Fruit fly (Drosophila melanogaster) whole organism, prepupa: ENCODE results near the gene Spase12.
A peak's percentile ranks its signal among the peaks of the same experiment; 100 is the strongest.

Experiments used
- Blimp-1 ChIP-seq: fragments of 200-800 bp; sonication (Bioruptor generic); optimal IDR thresholded peaks from 3 replicates; lab custom pipeline; 2017; ENCODE audit warnings: missing biosample characterization, missing genetic modification characterization, mild to moderate bottlenecking, moderate library complexity, missing genetic modification reagents
- CG10631 ChIP-seq: fragments of 200-800 bp; sonication (Bioruptor generic); optimal IDR thresholded peaks from 2 replicates; lab custom pipeline; 2016; ENCODE audit warnings: missing biosample characterization, missing genetic modification characterization
- CG10669 ChIP-seq: fragments of 200-800 bp; sonication (Bioruptor generic); optimal IDR thresholded peaks from 3 replicates; lab custom pipeline; 2018; ENCODE audit warnings: missing biosample characterization, mild to moderate bottlenecking, missing genetic modification characterization, moderate library complexity
- CG11762 ChIP-seq: fragments of 200-800 bp; sonication (Bioruptor generic); optimal IDR thresholded peaks from 3 replicates; lab custom pipeline; 2016; ENCODE audit warnings: missing biosample characterization, missing genetic modification characterization; ENCODE audit not compliant: insufficient read depth
- CG11902 ChIP-seq: fragments of 200-800 bp; sonication (Bioruptor generic); optimal IDR thresholded peaks from 3 replicates; lab custom pipeline; 2016; ENCODE audit warnings: missing biosample characterization, missing genetic modification characterization
- CG16779 ChIP-seq: fragments of 200-800 bp; sonication (Bioruptor generic); optimal IDR thresholded peaks from 3 replicates; lab custom pipeline; 2017; ENCODE audit warnings: missing biosample characterization, mild to moderate bottlenecking, missing genetic modification characterization
- CG3032 ChIP-seq: fragments of 200-800 bp; optimal IDR thresholded peaks from 2 replicates; lab custom pipeline; 2019; ENCODE audit warnings: missing biosample characterization, mild to moderate bottlenecking, missing genetic modification characterization, moderate library complexity
- CG32006 ChIP-seq: fragments of 200-800 bp; sonication (Bioruptor generic); optimal IDR thresholded peaks from 3 replicates; lab custom pipeline; 2017; ENCODE audit warnings: missing biosample characterization, mild to moderate bottlenecking, missing genetic modification characterization
- CG34406 ChIP-seq: fragments of 200-800 bp; sonication (Bioruptor generic); optimal IDR thresholded peaks from 3 replicates; lab custom pipeline; 2016; ENCODE audit warnings: missing biosample characterization, missing genetic modification characterization
- CG3919 ChIP-seq: fragments of 200-800 bp; sonication (Bioruptor generic); optimal IDR thresholded peaks from 3 replicates; lab custom pipeline; 2016; ENCODE audit warnings: missing biosample characterization, missing genetic modification characterization
- CG4318 ChIP-seq: fragments of 200-800 bp; sonication (Bioruptor generic); optimal IDR thresholded peaks from 3 replicates; lab custom pipeline; 2017; ENCODE audit warnings: missing biosample characterization, mild to moderate bottlenecking, missing genetic modification characterization
- CG6163 ChIP-seq: fragments of 200-800 bp; sonication (Bioruptor generic); IDR thresholded peaks from 3 replicates; pipeline ENCODE4 v1.3.6; 2022; ENCODE audit warnings: missing biosample characterization, missing genetic modification characterization
- CG6276 ChIP-seq: fragments of 200-800 bp; sonication (Bioruptor generic); optimal IDR thresholded peaks from 2 replicates; lab custom pipeline; 2017; ENCODE audit warnings: missing biosample characterization, mild to moderate bottlenecking, missing genetic modification characterization
- CG6792 ChIP-seq: fragments of 200-800 bp; sonication (Bioruptor generic); optimal IDR thresholded peaks from 3 replicates; lab custom pipeline; 2016; ENCODE audit warnings: missing biosample characterization, missing genetic modification characterization
- CG6854 ChIP-seq: fragments of 200-800 bp; sonication (Bioruptor generic); optimal IDR thresholded peaks from 2 replicates; lab custom pipeline; 2017; ENCODE audit warnings: missing biosample characterization, mild to moderate bottlenecking, missing genetic modification characterization
- CG7368 ChIP-seq: fragments of 200-800 bp; sonication (Bioruptor generic); optimal IDR thresholded peaks from 3 replicates; lab custom pipeline; 2016; ENCODE audit warnings: missing biosample characterization, missing genetic modification characterization
- CG8119 ChIP-seq: fragments of 200-800 bp; sonication (Bioruptor generic); IDR thresholded peaks from 3 replicates; pipeline ENCODE4 v1.3.6; 2022; ENCODE audit warnings: missing biosample characterization, missing genetic modification characterization
- CG8319 ChIP-seq: fragments of 200-800 bp; sonication (Bioruptor generic); optimal IDR thresholded peaks from 3 replicates; lab custom pipeline; 2016; ENCODE audit warnings: missing biosample characterization, missing genetic modification characterization
- CG8632 ChIP-seq: fragments of 200-800 bp; sonication (Bioruptor generic); optimal IDR thresholded peaks from 3 replicates; lab custom pipeline; 2016; ENCODE audit warnings: missing biosample characterization, missing genetic modification characterization
- Eip75B ChIP-seq: fragments of 200-800 bp; sonication (Bioruptor generic); optimal IDR thresholded peaks from 3 replicates; lab custom pipeline; 2016; ENCODE audit warnings: missing biosample characterization, missing genetic modification characterization
- Eip78C ChIP-seq: fragments of 200-800 bp; sonication (Bioruptor generic); peaks from one replicate; lab custom pipeline; 2016; ENCODE audit warnings: missing biosample characterization, missing genetic modification characterization
- Ets21C ChIP-seq: fragments of 200-800 bp; sonication (Bioruptor generic); optimal IDR thresholded peaks from 3 replicates; lab custom pipeline; 2016; ENCODE audit warnings: missing biosample characterization, missing genetic modification characterization
- Ets96B ChIP-seq: fragments of 200-800 bp; optimal IDR thresholded peaks from 2 replicates; lab custom pipeline; 2019; ENCODE audit warnings: missing biosample characterization, mild to moderate bottlenecking, missing genetic modification characterization, moderate library complexity
- Gug ChIP-seq: fragments of 200-800 bp; sonication (Bioruptor generic); IDR thresholded peaks from 2 replicates; pipeline ENCODE4 v1.3.6; 2022; ENCODE audit warnings: missing biosample characterization, missing genetic modification characterization
- Hr4 ChIP-seq: fragments of 200-800 bp; sonication (Bioruptor generic); optimal IDR thresholded peaks from 3 replicates; lab custom pipeline; 2016; ENCODE audit warnings: missing biosample characterization, missing genetic modification characterization
- Met ChIP-seq: fragments of 200-800 bp; sonication (Bioruptor generic); optimal IDR thresholded peaks from 3 replicates; lab custom pipeline; 2016; ENCODE audit warnings: missing biosample characterization, missing genetic modification characterization
- OdsH ChIP-seq: fragments of 200-800 bp; sonication (Bioruptor generic); optimal IDR thresholded peaks from 3 replicates; lab custom pipeline; 2016; ENCODE audit warnings: missing biosample characterization, missing genetic modification characterization
- Smox ChIP-seq: fragments of 200-800 bp; sonication (Bioruptor generic); optimal IDR thresholded peaks from 3 replicates; lab custom pipeline; 2016; ENCODE audit warnings: missing biosample characterization, missing genetic modification characterization
- Sox102F ChIP-seq: fragments of 200-800 bp; sonication (Bioruptor generic); optimal IDR thresholded peaks from 2 replicates; lab custom pipeline; 2016; ENCODE audit warnings: missing biosample characterization, mild to moderate bottlenecking, missing genetic modification characterization
- Sox14 ChIP-seq: fragments of 200-800 bp; sonication (Bioruptor generic); optimal IDR thresholded peaks from 3 replicates; lab custom pipeline; 2016; ENCODE audit warnings: missing biosample characterization, missing genetic modification characterization
- Sox15 ChIP-seq: fragments of 200-800 bp; sonication (Bioruptor generic); optimal IDR thresholded peaks from 3 replicates; lab custom pipeline; 2016; ENCODE audit warnings: missing biosample characterization, missing genetic modification characterization
- achi ChIP-seq: fragments of 200-800 bp; sonication (Bioruptor generic); optimal IDR thresholded peaks from 3 replicates; lab custom pipeline; 2016; ENCODE audit warnings: missing biosample characterization, missing genetic modification characterization
- dac ChIP-seq: fragments of 200-800 bp; sonication (Bioruptor generic); optimal IDR thresholded peaks from 2 replicates; lab custom pipeline; 2017; ENCODE audit warnings: missing biosample characterization, mild to moderate bottlenecking, missing genetic modification characterization
- dsx ChIP-seq: fragments of 200-800 bp; optimal IDR thresholded peaks from 3 replicates; lab custom pipeline; 2019; ENCODE audit warnings: missing biosample characterization, mild to moderate bottlenecking, missing genetic modification characterization, moderate library complexity; ENCODE audit not compliant: poor library complexity, severe bottlenecking
- eg ChIP-seq: fragments of 200-800 bp; sonication (Bioruptor generic); IDR thresholded peaks from 3 replicates; pipeline ENCODE4 v1.3.6; 2022; ENCODE audit warnings: missing biosample characterization, missing genetic modification characterization
- esn ChIP-seq: fragments of 200-800 bp; sonication (Bioruptor generic); optimal IDR thresholded peaks from 2 replicates; lab custom pipeline; 2016; ENCODE audit warnings: missing biosample characterization, mild to moderate bottlenecking, missing genetic modification characterization, moderate library complexity
- fd59A ChIP-seq: fragments of 200-800 bp; sonication (Bioruptor generic); optimal IDR thresholded peaks from 2 replicates; lab custom pipeline; 2017; ENCODE audit warnings: missing biosample characterization, mild to moderate bottlenecking, missing genetic modification characterization, missing genetic modification reagents
- fd85E ChIP-seq: fragments of 200-800 bp; sonication (Bioruptor generic); optimal IDR thresholded peaks from 3 replicates; lab custom pipeline; 2016; ENCODE audit warnings: missing biosample characterization, missing genetic modification characterization
- fkh ChIP-seq: fragments of 200-800 bp; sonication (Bioruptor generic); optimal IDR thresholded peaks from 3 replicates; lab custom pipeline; 2017; ENCODE audit warnings: missing biosample characterization, mild to moderate bottlenecking, missing genetic modification characterization, moderate library complexity
- lz ChIP-seq: fragments of 200-800 bp; sonication (Bioruptor generic); optimal IDR thresholded peaks from 3 replicates; lab custom pipeline; 2016; ENCODE audit warnings: missing biosample characterization, missing genetic modification characterization
- net ChIP-seq: fragments of 200-800 bp; sonication (Bioruptor generic); optimal IDR thresholded peaks from 3 replicates; lab custom pipeline; 2016; ENCODE audit warnings: missing biosample characterization, missing genetic modification characterization
- pdm3 ChIP-seq: fragments of 200-800 bp; sonication (Bioruptor generic); optimal IDR thresholded peaks from 3 replicates; lab custom pipeline; 2016; ENCODE audit warnings: missing biosample characterization, missing genetic modification characterization
- spab ChIP-seq: fragments of 200-800 bp; sonication (Bioruptor generic); optimal IDR thresholded peaks from 2 replicates; lab custom pipeline; 2017; ENCODE audit warnings: missing biosample characterization, mild to moderate bottlenecking, missing genetic modification characterization, missing genetic modification reagents
- topi ChIP-seq: fragments of 200-800 bp; sonication (Bioruptor generic); optimal IDR thresholded peaks from 3 replicates; lab custom pipeline; 2016; ENCODE audit warnings: missing biosample characterization, missing genetic modification characterization
- vri ChIP-seq: fragments of 200-800 bp; sonication (Bioruptor generic); optimal IDR thresholded peaks from 3 replicates; lab custom pipeline; 2016; ENCODE audit warnings: missing biosample characterization, mild to moderate bottlenecking, missing genetic modification characterization

Gene Spase12

DNA sequence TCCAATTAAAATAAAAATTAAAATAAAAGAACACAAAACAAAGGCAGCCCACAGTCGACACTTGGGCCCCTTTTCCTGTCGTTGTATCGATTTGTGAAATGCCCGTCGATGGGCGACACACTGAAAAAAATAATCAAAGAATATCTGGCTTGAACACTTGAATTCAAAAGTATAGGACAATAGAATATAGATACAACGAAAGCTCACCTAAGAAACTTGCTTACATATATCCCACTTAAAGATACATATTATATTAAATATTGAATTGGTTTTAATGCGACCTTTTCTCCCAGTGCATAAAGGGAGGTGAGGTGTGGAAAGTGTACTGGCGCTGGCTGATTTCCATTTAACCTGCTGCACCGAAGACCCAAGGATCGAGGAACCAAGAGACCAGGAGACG is 31.2 kb upstream of the Spase12 start (continued):
- TF ChIP-seq topi (GFP tag; lab: Kevin White, UChicago) (peak; percentile 47), CG6163 (GFP tag; lab: Robert Waterston, UW) (peak; percentile 68; the same call in 2 of the 3 replicates), CG11762 (GFP tag; lab: Kevin White, UChicago) (no peak), CG6792 (peak; percentile 49), fd85E (no peak), CG10669 (GFP tag; lab: Kevin White, UChicago) (peak; percentile 75), lz (GFP tag; lab: Kevin White, UChicago) (peak; percentile 29), CG32006 (GFP tag; lab: Kevin White, UChicago) (peak; percentile 37), Sox102F (GFP tag; lab: Kevin White, UChicago) (peak; percentile 28), CG6854 (no peak), esn (GFP tag; lab: Kevin White, UChicago) (peak; percentile 47), CG16779 (no peak), CG34406 (GFP tag; lab: Kevin White, UChicago) (peak; percentile 26), Smox (GFP tag; lab: Kevin White, UChicago) (peak; percentile 19), Ets21C (GFP tag; lab: Kevin White, UChicago) (peak; percentile 35), Met (peak; percentile 41), CG6276 (GFP tag; lab: Kevin White, UChicago) (no peak), OdsH (peak; percentile 45), Sox14 (GFP tag; lab: Kevin White, UChicago) (peak; percentile 36), achi (GFP tag; lab: Kevin White, UChicago) (peak; percentile 64), fd59A (GFP tag; lab: Kevin White, UChicago) (peak; percentile 55), CG8119 (GFP tag; lab: Robert Waterston, UW) (peak; percentile 49; the same call in 2 of the 3 replicates), eg (GFP tag; lab: Robert Waterston, UW) (peak; percentile 24; the same call in 1 of the 3 replicates), CG11902 (peak; percentile 39), CG3032 (tag; lab: Kevin White, UChicago) (peak; percentile 74), CG8319 (GFP tag; lab: Kevin White, UChicago) (peak; percentile 28), CG4318 (GFP tag; lab: Kevin White, UChicago) (no peak)

DNA sequence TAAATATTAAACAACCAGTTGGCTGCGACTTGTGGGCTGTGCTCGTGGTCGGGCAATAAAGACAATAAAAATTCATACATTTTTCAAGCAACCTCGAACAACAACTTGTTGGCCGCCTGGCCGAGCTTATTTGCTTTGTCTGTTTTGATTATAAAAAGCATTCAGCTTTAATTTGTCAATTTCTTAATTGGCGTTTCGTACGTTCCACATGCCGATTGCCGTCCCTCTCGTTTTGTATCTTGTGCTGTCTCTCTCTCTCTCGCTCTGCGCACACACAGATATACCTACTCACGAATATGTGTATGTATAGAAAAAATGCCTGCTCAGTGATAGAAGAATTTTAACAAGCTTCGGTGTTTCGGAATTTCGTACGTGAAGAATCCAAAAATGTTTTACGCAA is 29.3 kb upstream of the Spase12 start:
- TF ChIP-seq Blimp-1 (GFP tag; lab: Kevin White, UChicago) = no peak
- TF ChIP-seq Eip78C (GFP tag; lab: Kevin White, UChicago) = peak; percentile 36
- TF ChIP-seq, all 60 proteins: peak for 1

DNA sequence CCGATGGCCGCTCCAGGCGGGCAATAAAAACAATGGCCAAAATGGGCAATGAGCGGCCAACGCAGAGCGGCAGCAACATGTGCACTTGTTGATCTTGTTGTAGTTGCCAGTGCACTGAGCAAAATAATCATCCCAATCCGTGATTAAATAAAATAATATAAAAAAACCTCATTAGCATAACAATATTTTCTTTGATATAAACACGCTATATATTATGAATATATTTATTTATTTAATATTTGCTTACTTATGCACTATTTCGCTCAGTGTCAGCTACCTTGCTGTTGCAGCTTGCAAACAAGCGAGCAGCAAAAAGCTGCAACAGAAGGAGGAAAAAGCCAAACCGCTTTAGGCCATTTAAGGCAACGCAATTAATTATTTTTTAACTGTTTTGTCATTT is 28.4 kb upstream of the Spase12 start:
- peak; percentile 22 for TF ChIP-seq vri (GFP tag; lab: Kevin White, UChicago)
- TF ChIP-seq dsx (GFP tag; lab: Kevin White, UChicago) = peak; percentile 83
- peak; percentile 68 for TF ChIP-seq net
- peak; percentile 74 for TF ChIP-seq spab (GFP tag; lab: Kevin White, UChicago)
- TF ChIP-seq Sox15 (GFP tag; lab: Kevin White, UChicago) = peak; percentile 41
- TF ChIP-seq CG34406 (GFP tag; lab: Kevin White, UChicago) = peak; percentile 78
- peak; percentile 59 for TF ChIP-seq Met
- peak; percentile 40 for TF ChIP-seq Eip75B (GFP tag; lab: Kevin White, UChicago)
- TF ChIP-seq dac (GFP tag; lab: Kevin White, UChicago) = no peak
- peak; percentile 41 for TF ChIP-seq Hr4 (GFP tag; lab: Kevin White, UChicago)
- TF ChIP-seq CG8632 (GFP tag; lab: Kevin White, UChicago) = peak; percentile 77
- TF ChIP-seq CG7368 (GFP tag; lab: Kevin White, UChicago) = peak; percentile 65
- peak; percentile 54 for TF ChIP-seq lz (GFP tag; lab: Kevin White, UChicago)
- TF ChIP-seq CG32006 (GFP tag; lab: Kevin White, UChicago) = peak; percentile 70
- no peak for TF ChIP-seq fd85E
- TF ChIP-seq CG11902 = peak; percentile 67
- peak; percentile 43; the same call in 1 of the 2 replicates for TF ChIP-seq Gug (GFP tag; lab: Robert Waterston, UW)
- TF ChIP-seq Ets96B (tag; lab: Kevin White, UChicago) = peak; percentile 79
- peak; percentile 76 for TF ChIP-seq CG6792
- peak; percentile 69 for TF ChIP-seq CG10631
- peak; percentile 45 for TF ChIP-seq pdm3
- peak; percentile 77 for TF ChIP-seq OdsH
- TF ChIP-seq CG6276 (GFP tag; lab: Kevin White, UChicago) = peak; percentile 55
- TF ChIP-seq Blimp-1 (GFP tag; lab: Kevin White, UChicago) = peak; percentile 29
- peak; percentile 51 for TF ChIP-seq Smox (GFP tag; lab: Kevin White, UChicago)
- TF ChIP-seq Sox102F (GFP tag; lab: Kevin White, UChicago) = peak; percentile 63
- TF ChIP-seq fkh (GFP tag; lab: Kevin White, UChicago) = no peak
- TF ChIP-seq Eip78C (GFP tag; lab: Kevin White, UChicago) = peak; percentile 93
- peak; percentile 61 for TF ChIP-seq topi (GFP tag; lab: Kevin White, UChicago)
- peak; percentile 51 for TF ChIP-seq CG11762 (GFP tag; lab: Kevin White, UChicago)
- TF ChIP-seq CG16779 = peak; percentile 45
- TF ChIP-seq CG3919 = peak; percentile 82
- peak; percentile 87 for TF ChIP-seq CG6163 (GFP tag; lab: Robert Waterston, UW)
